Worm (Caenorhabditis elegans): ENCODE measurements around the gene T21C9.6.
A peak's percentile ranks its signal among the peaks of the same experiment; 100 is the strongest.

The T21C9.6 gene

ce11 chrV:10578938-10579337, 2.7 kb upstream of the T21C9.6 start, which contains the start of the genes erh-1 and lpd-9 (continued):
- TF ChIP-seq sox-4 (tag; optimal IDR thresholded peaks at IDR 0.05): peak; percentile 28
- peak; percentile 53 for TF ChIP-seq jun-1 (tag; optimal IDR thresholded peaks at IDR 0.05)
- TF ChIP-seq dpl-1 (GFP tag; optimal IDR thresholded peaks at IDR 0.05): peak; percentile 75 to 83 (median 79)
- peak; percentile 87 for TF ChIP-seq swsn-7 (tag; optimal IDR thresholded peaks at IDR 0.05)
- TF ChIP-seq vab-15 (tag; optimal IDR thresholded peaks at IDR 0.05): no peak
- peak; percentile 22 for TF ChIP-seq unc-130 (tag; optimal IDR thresholded peaks at IDR 0.05)
- TF ChIP-seq ceh-63 (GFP tag; optimal IDR thresholded peaks at IDR 0.05): no peak
- peak; percentile 57 for TF ChIP-seq C16A3.4 (tag; optimal IDR thresholded peaks at IDR 0.05)
- TF ChIP-seq xbp-1 (tag; optimal IDR thresholded peaks at IDR 0.05): peak; percentile 85
- peak; percentile 53 for TF ChIP-seq pag-3 (tag; optimal IDR thresholded peaks at IDR 0.05; ENCODE audit: borderline replicate concordance, insufficient read depth)
- peak; percentile 21; the same call in 1 of the 2 replicates for TF ChIP-seq ceh-88 (GFP tag; IDR thresholded peaks at IDR 0.05)
- no peak for TF ChIP-seq hlh-4 (tag; optimal IDR thresholded peaks at IDR 0.05)
- peak; percentile 77 for TF ChIP-seq snpc-4 (tag; optimal IDR thresholded peaks at IDR 0.05)
- peak; percentile 37 for TF ChIP-seq nhr-11 (tag; optimal IDR thresholded peaks at IDR 0.05)
- peak; percentile 87 for TF ChIP-seq nhr-85 (tag)
- TF ChIP-seq aha-1 (tag; optimal IDR thresholded peaks at IDR 0.05): peak; percentile 30
- TF ChIP-seq fos-1 (tag; optimal IDR thresholded peaks at IDR 0.05): no peak
- TF ChIP-seq ceh-8 (GFP tag; optimal IDR thresholded peaks at IDR 0.05): peak; percentile 51
- TF ChIP-seq lin-13 (GFP tag; optimal IDR thresholded peaks at IDR 0.05): peak; percentile 17

- peak in 1 of 2 experiments; percentile 9 for TF ChIP-seq lin-35 (GFP tag; optimal IDR thresholded peaks at IDR 0.05)
- no peak for TF ChIP-seq nhr-28 (tag; optimal IDR thresholded peaks at IDR 0.05)
- TF ChIP-seq elt-2 (tag; optimal IDR thresholded peaks at IDR 0.05): peak; percentile 40
- no peak for TF ChIP-seq zip-4 (GFP tag; optimal IDR thresholded peaks at IDR 0.05)
- TF ChIP-seq tlp-1 (tag; optimal IDR thresholded peaks at IDR 0.05): peak; percentile 56
These were observed 1.0 kb upstream of the T21C9.6 start for ce11 chrV:10580638-10581037.

ce11 chrV:10588694-10589093, 7.0 kb downstream of the T21C9.6 start, which contains the start of gene srg-32:
srg-32 (minus strand) TSS chrV:10588794.
- no peak for TF ChIP-seq blmp-1 (tag; optimal IDR thresholded peaks at IDR 0.05)
- no peak for TF ChIP-seq nhr-12 (tag; optimal IDR thresholded peaks at IDR 0.05)
- TF ChIP-seq efl-1 (optimal IDR thresholded peaks at IDR 0.05): no peak
- no peak for TF ChIP-seq efl-1 (GFP tag; optimal IDR thresholded peaks at IDR 0.05 in 1 of 2)
- no peak for TF ChIP-seq nhr-84 (tag; optimal IDR thresholded peaks at IDR 0.05)
- TF ChIP-seq pag-3 (tag; optimal IDR thresholded peaks at IDR 0.05; ENCODE audit: borderline replicate concordance, insufficient read depth): no peak
- TF ChIP-seq lsy-2 (tag; optimal IDR thresholded peaks at IDR 0.05): no peak

ce11 chrV:10589774-10590528, 8.3 kb downstream of the T21C9.6 start, which contains the start of gene ttr-23:
ttr-23 (minus strand) TSS chrV:10589860.
- no peak for TF ChIP-seq lsy-2 (tag; optimal IDR thresholded peaks at IDR 0.05)
- no peak for TF ChIP-seq sup-37 (GFP tag; optimal IDR thresholded peaks at IDR 0.05)
- TF ChIP-seq jun-1 (tag; optimal IDR thresholded peaks at IDR 0.05): no peak
- no peak for TF ChIP-seq nhr-19 (GFP tag; conservative IDR thresholded peaks at IDR 0.05)
- TF ChIP-seq hpl-2 (GFP tag; optimal IDR thresholded peaks at IDR 0.05): no peak
- peak; percentile 83 for TF ChIP-seq elt-2 (tag; optimal IDR thresholded peaks at IDR 0.05)
- TF ChIP-seq alr-1 (tag; optimal IDR thresholded peaks at IDR 0.05; ENCODE audit: borderline replicate concordance): no peak
- no peak for TF ChIP-seq egl-27 (tag; optimal IDR thresholded peaks at IDR 0.05)
- no peak for TF ChIP-seq dsc-1 (tag; optimal IDR thresholded peaks at IDR 0.05)
- TF ChIP-seq lir-3 (tag; optimal IDR thresholded peaks at IDR 0.05; ENCODE audit: poor library complexity): no peak
- peak; percentile 66 for TF ChIP-seq nhr-85 (tag)
- TF ChIP-seq nhr-71 (tag; optimal IDR thresholded peaks at IDR 0.05): peak; percentile 62
- no peak for TF ChIP-seq elt-3 (tag; optimal IDR thresholded peaks at IDR 0.05)
- no peak for TF ChIP-seq unc-130 (tag; optimal IDR thresholded peaks at IDR 0.05)
- TF ChIP-seq aha-1 (tag; optimal IDR thresholded peaks at IDR 0.05): no peak
- peak; percentile 32 for TF ChIP-seq nhr-20 (tag; optimal IDR thresholded peaks at IDR 0.05)
- peak in 1 of 2 experiments; percentile 43 for TF ChIP-seq lin-35 (GFP tag; optimal IDR thresholded peaks at IDR 0.05)
- TF ChIP-seq snu-23 (GFP tag; optimal IDR thresholded peaks at IDR 0.05): no peak
- TF ChIP-seq tbx-2 (tag; optimal IDR thresholded peaks at IDR 0.05): no peak
- no peak for TF ChIP-seq irx-1 (tag; optimal IDR thresholded peaks at IDR 0.05)
- no peak for TF ChIP-seq ztf-4 (tag; optimal IDR thresholded peaks at IDR 0.05)
- TF ChIP-seq efl-1 (optimal IDR thresholded peaks at IDR 0.05): no peak
- TF ChIP-seq efl-1 (GFP tag; optimal IDR thresholded peaks at IDR 0.05 in 1 of 2): peak in 1 of 2 experiments; percentile 36
- TF ChIP-seq nhr-90 (tag; optimal IDR thresholded peaks at IDR 0.05; ENCODE audit: poor library complexity): no peak
- no peak for TF ChIP-seq pqm-1 (tag; optimal IDR thresholded peaks at IDR 0.05)
